Fruit fly (Drosophila melanogaster) whole organism, embryonic: ENCODE results near the gene CG32845.

Source experiments
- CG11247 ChIP-seq: fragments of 200-800 bp; sonication (Bioruptor generic); IDR thresholded peaks from 2 replicates; pipeline ENCODE4 v1.3.6; 2022; ENCODE audit warnings: missing biosample characterization, missing genetic modification characterization
- CG11504 ChIP-seq: fragments of 200-800 bp; sonication (Bioruptor generic); optimal IDR thresholded peaks from 3 replicates; lab custom pipeline; 2019; ENCODE audit warnings: missing biosample characterization, mild to moderate bottlenecking, missing genetic modification characterization, moderate library complexity
- CG1233 ChIP-seq: fragments of 200-800 bp; sonication (Bioruptor generic); optimal IDR thresholded peaks from 4 replicates; lab custom pipeline; 2018; ENCODE audit warnings: missing biosample characterization, mild to moderate bottlenecking, missing genetic modification characterization
- CG13123 ChIP-seq: fragments of 200-800 bp; sonication (Bioruptor generic); optimal IDR thresholded peaks from 2 replicates; lab custom pipeline; 2016; ENCODE audit warnings: missing biosample characterization, missing genetic modification characterization
- CG14014 ChIP-seq: fragments of 200-800 bp; sonication (Bioruptor generic); IDR thresholded peaks from 2 replicates; pipeline ENCODE4 v1.3.6; 2022; ENCODE audit warnings: missing biosample characterization, missing genetic modification characterization
- CG18599 ChIP-seq: fragments of 200-800 bp; sonication (Bioruptor generic); optimal IDR thresholded peaks from 3 replicates; lab custom pipeline; 2017; ENCODE audit warnings: missing biosample characterization, missing genetic modification characterization, mild to moderate bottlenecking, moderate library complexity, missing genetic modification reagents
- CG2120 ChIP-seq: fragments of 200-800 bp; sonication (Bioruptor generic); optimal IDR thresholded peaks from 3 replicates; lab custom pipeline; 2016; ENCODE audit warnings: missing biosample characterization, missing genetic modification characterization
- CG32767 ChIP-seq: fragments of 200-800 bp; sonication (Bioruptor generic); IDR thresholded peaks from 2 replicates; pipeline ENCODE4 v1.3.6; 2022; ENCODE audit warnings: missing biosample characterization, missing genetic modification characterization
- CG34224 ChIP-seq: fragments of 200-800 bp; sonication (Bioruptor generic); IDR thresholded peaks from 3 replicates; pipeline ENCODE4 v1.3.6; 2022; ENCODE audit warnings: missing biosample characterization, missing genetic modification characterization; ENCODE audit not compliant: partially characterized antibody
- CG34422 ChIP-seq: fragments of 200-800 bp; sonication (Bioruptor generic); IDR thresholded peaks from 3 replicates; pipeline ENCODE4 v1.3.6; 2022; ENCODE audit warnings: missing biosample characterization, missing genetic modification characterization
- CG3838 ChIP-seq: fragments of 200-800 bp; sonication (Bioruptor generic); optimal IDR thresholded peaks from 3 replicates; lab custom pipeline; 2016; ENCODE audit warnings: missing biosample characterization, missing genetic modification characterization
- CG43689 ChIP-seq: fragments of 200-800 bp; sonication (Bioruptor generic); IDR thresholded peaks from 2 replicates; pipeline ENCODE4 v1.3.6; 2022; ENCODE audit warnings: missing biosample characterization, missing genetic modification characterization
- CG5180 ChIP-seq: fragments of 200-800 bp; sonication (Bioruptor generic); optimal IDR thresholded peaks from 3 replicates; lab custom pipeline; 2017; ENCODE audit warnings: missing biosample characterization, missing genetic modification characterization, mild to moderate bottlenecking, moderate library complexity, missing genetic modification reagents
- CG8290 ChIP-seq, 3 experiments: fragments of 200-800 bp; sonication (Bioruptor generic); optimal IDR thresholded peaks; 2 replicates each; lab custom pipeline; 2016 to 2019; ENCODE audit warnings: missing biosample characterization in 3 of 3, missing genetic modification characterization in 3 of 3, mild to moderate bottlenecking in 2 of 3, moderate library complexity in 1 of 3
- CG9215 ChIP-seq: fragments of 200-800 bp; sonication (Bioruptor generic); IDR thresholded peaks from 2 replicates; pipeline ENCODE4 v1.3.6; 2022; ENCODE audit warnings: missing biosample characterization, missing genetic modification characterization
- Dbx ChIP-seq: fragments of 200-800 bp; sonication (Bioruptor generic); IDR thresholded peaks from 3 replicates; pipeline ENCODE4 v1.3.6; 2022; ENCODE audit warnings: missing biosample characterization, missing genetic modification characterization
- Deaf1 ChIP-seq: fragments of 200-800 bp; optimal IDR thresholded peaks from 3 replicates; lab custom pipeline; 2019; ENCODE audit warnings: missing biosample characterization, mild to moderate bottlenecking, missing genetic modification characterization, moderate library complexity
- Dll ChIP-seq: fragments of 200-800 bp; sonication (Bioruptor generic); IDR thresholded peaks from 4 replicates; pipeline ENCODE4 v1.3.6; 2022; ENCODE audit warnings: missing biosample characterization, missing genetic modification characterization; ENCODE audit not compliant: partially characterized antibody
- Drgx ChIP-seq: fragments of 200-800 bp; sonication (Bioruptor generic); IDR thresholded peaks from 2 replicates; pipeline ENCODE4 v1.3.6; 2022; ENCODE audit warnings: missing biosample characterization, missing genetic modification characterization
- Fer1 ChIP-seq: fragments of 200-800 bp; sonication (Bioruptor generic); optimal IDR thresholded peaks from 2 replicates; lab custom pipeline; 2017; ENCODE audit warnings: missing biosample characterization, mild to moderate bottlenecking, missing genetic modification characterization
- Fer2 ChIP-seq: fragments of 200-800 bp; sonication (Bioruptor generic); optimal IDR thresholded peaks from 2 replicates; lab custom pipeline; 2018; ENCODE audit warnings: missing biosample characterization, mild to moderate bottlenecking, missing genetic modification characterization, moderate library complexity
- Hey ChIP-seq: fragments of 200-800 bp; sonication (Bioruptor generic); optimal IDR thresholded peaks from 3 replicates; lab custom pipeline; 2018; ENCODE audit warnings: missing biosample characterization, mild to moderate bottlenecking, missing genetic modification characterization
- Hr78 ChIP-seq, 2 experiments: fragments of 200-800 bp in 1 of 2; fragments of >200 bp in 1 of 2; sonication (Bioruptor generic) in 1 of 2; optimal IDR thresholded peaks; 2 replicates each; lab custom pipeline; 2017 to 2019; ENCODE audit warnings: missing biosample characterization in 2 of 2, missing genetic modification characterization in 2 of 2, mild to moderate bottlenecking in 1 of 2, moderate library complexity in 1 of 2
- Mad ChIP-seq: fragments of 200-800 bp; sonication (Bioruptor generic); optimal IDR thresholded peaks from 2 replicates; lab custom pipeline; 2016; ENCODE audit warnings: missing biosample characterization, missing genetic modification characterization
- Med ChIP-seq: fragments of 200-800 bp; sonication (Bioruptor generic); peaks from one replicate; lab custom pipeline; 2016; ENCODE audit warnings: missing biosample characterization, missing genetic modification characterization, mild to moderate bottlenecking, inconsistent platforms, moderate library complexity
- Meics ChIP-seq: fragments of 200-800 bp; sonication (Bioruptor generic); optimal IDR thresholded peaks from 2 replicates; lab custom pipeline; 2017; ENCODE audit warnings: missing biosample characterization, mild to moderate bottlenecking, missing genetic modification characterization
- NK7.1 ChIP-seq: fragments of 200-800 bp; sonication (Bioruptor generic); optimal IDR thresholded peaks from 3 replicates; lab custom pipeline; 2016; ENCODE audit warnings: missing biosample characterization, missing genetic modification characterization
- Six4 ChIP-seq: fragments of 200-800 bp; sonication (Bioruptor generic); optimal IDR thresholded peaks from 2 replicates; lab custom pipeline; 2016; ENCODE audit warnings: missing biosample characterization, missing genetic modification characterization
- abd-A ChIP-seq: fragments of 200-800 bp; sonication (Bioruptor generic); optimal IDR thresholded peaks from 3 replicates; lab custom pipeline; 2019; ENCODE audit warnings: missing biosample characterization, mild to moderate bottlenecking, missing genetic modification characterization, moderate library complexity
- bcd ChIP-seq: fragments of 200-800 bp; sonication (Bioruptor generic); optimal IDR thresholded peaks from 2 replicates; lab custom pipeline; 2017; ENCODE audit warnings: missing biosample characterization, mild to moderate bottlenecking, missing genetic modification characterization
- chinmo ChIP-seq: fragments of 200-800 bp; sonication (Bioruptor generic); IDR thresholded peaks from 4 replicates; pipeline ENCODE4 v1.3.6; 2022; ENCODE audit warnings: missing biosample characterization, missing genetic modification characterization; ENCODE audit not compliant: partially characterized antibody
- crol ChIP-seq: fragments of 200-800 bp; sonication (Bioruptor generic); IDR thresholded peaks from 2 replicates; pipeline ENCODE4 v1.3.6; 2022; ENCODE audit warnings: missing biosample characterization, missing genetic modification characterization
- cwo ChIP-seq: fragments of 200-800 bp; sonication (Bioruptor generic); optimal IDR thresholded peaks from 3 replicates; lab custom pipeline; 2017; ENCODE audit warnings: missing biosample characterization, missing genetic modification characterization, mild to moderate bottlenecking, moderate library complexity, missing genetic modification reagents
- dmrt99B ChIP-seq: fragments of 200-800 bp; sonication (Bioruptor generic); optimal IDR thresholded peaks from 2 replicates; lab custom pipeline; 2018; ENCODE audit warnings: missing biosample characterization, mild to moderate bottlenecking, missing genetic modification characterization, moderate library complexity
- fru ChIP-seq: fragments of >200 bp; optimal IDR thresholded peaks from 2 replicates; lab custom pipeline; 2017
- gce ChIP-seq: fragments of 200-800 bp; sonication (Bioruptor generic); IDR thresholded peaks from 3 replicates; pipeline ENCODE4 v1.3.6; 2022; ENCODE audit warnings: missing biosample characterization, missing genetic modification characterization
- gro ChIP-seq: fragments of 200-800 bp; sonication (Bioruptor generic); optimal IDR thresholded peaks from 2 replicates; lab custom pipeline; 2016; ENCODE audit warnings: missing biosample characterization, missing genetic modification characterization
- kah ChIP-seq: fragments of 200-800 bp; sonication (Bioruptor generic); optimal IDR thresholded peaks from 2 replicates; lab custom pipeline; 2018; ENCODE audit warnings: missing biosample characterization, mild to moderate bottlenecking, missing genetic modification characterization
- kay ChIP-seq: fragments of 200-800 bp; sonication (Bioruptor generic); optimal IDR thresholded peaks from 2 replicates; lab custom pipeline; 2016; ENCODE audit warnings: missing biosample characterization, missing genetic modification characterization
- luna ChIP-seq: fragments of 200-800 bp; sonication (Bioruptor generic); optimal IDR thresholded peaks from 2 replicates; lab custom pipeline; 2016; ENCODE audit warnings: missing biosample characterization, missing genetic modification characterization
- maf-S ChIP-seq: fragments of 200-800 bp; sonication (Bioruptor generic); optimal IDR thresholded peaks from 2 replicates; lab custom pipeline; 2016; ENCODE audit warnings: missing biosample characterization, missing genetic modification characterization
- pho ChIP-seq: fragments of 200-800 bp; sonication (Bioruptor generic); optimal IDR thresholded peaks from 2 replicates; lab custom pipeline; 2016; ENCODE audit warnings: missing biosample characterization, missing genetic modification characterization
- repo ChIP-seq: fragments of 200-800 bp; sonication (Bioruptor generic); optimal IDR thresholded peaks from 2 replicates; lab custom pipeline; 2016; ENCODE audit warnings: missing biosample characterization, missing genetic modification characterization
- sna ChIP-seq: fragments of 200-800 bp; sonication (Bioruptor generic); IDR thresholded peaks from 2 replicates; pipeline ENCODE4 v1.3.6; 2022; ENCODE audit warnings: missing biosample characterization, missing genetic modification characterization; ENCODE audit not compliant: partially characterized antibody
- so ChIP-seq: fragments of 200-800 bp; sonication (Bioruptor generic); IDR thresholded peaks from 3 replicates; pipeline ENCODE4 v1.3.6; 2022; ENCODE audit warnings: missing biosample characterization, missing genetic modification characterization
- toy ChIP-seq: fragments of 200-800 bp; sonication (Bioruptor generic); IDR thresholded peaks from 2 replicates; pipeline ENCODE4 v1.3.6; 2022; ENCODE audit warnings: missing biosample characterization, missing genetic modification characterization
- unc-4 ChIP-seq: fragments of 200-800 bp; sonication (Bioruptor generic); IDR thresholded peaks from 2 replicates; pipeline ENCODE4 v1.3.6; 2022; ENCODE audit warnings: missing biosample characterization, missing genetic modification characterization; ENCODE audit not compliant: partially characterized antibody
- unpg ChIP-seq: fragments of 200-800 bp; sonication (Bioruptor generic); optimal IDR thresholded peaks from 3 replicates; lab custom pipeline; 2018; ENCODE audit warnings: missing biosample characterization, mild to moderate bottlenecking, missing genetic modification characterization, moderate library complexity
- vvl ChIP-seq: fragments of 200-800 bp; sonication (Bioruptor generic); IDR thresholded peaks from 2 replicates; pipeline ENCODE4 v1.3.6; 2022; ENCODE audit warnings: missing biosample characterization, missing genetic modification characterization
- z ChIP-seq: fragments of 200-800 bp; sonication (Bioruptor generic); IDR thresholded peaks from 3 replicates; pipeline ENCODE4 v1.3.6; 2022; ENCODE audit warnings: missing biosample characterization, missing genetic modification characterization

The CG32845 gene

DNA sequence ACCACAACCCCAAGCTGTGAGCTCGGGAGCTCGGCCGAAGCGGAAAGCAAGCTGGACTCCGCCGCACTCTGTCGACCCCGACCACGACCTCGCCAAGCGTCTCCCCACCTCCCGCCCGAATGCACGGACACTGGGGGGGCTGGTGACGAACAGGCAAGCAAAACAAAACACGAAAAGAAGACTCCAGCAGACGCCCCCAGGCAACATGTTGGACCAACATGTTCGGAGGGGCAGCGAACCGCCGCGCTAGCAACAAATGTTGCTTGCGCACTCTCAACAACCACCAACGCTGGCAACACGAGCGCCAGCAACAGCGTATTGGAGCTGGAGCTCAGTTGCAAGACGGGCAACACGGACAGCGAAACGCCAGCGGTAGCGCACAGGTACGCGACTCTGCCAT, 9.1 kb upstream of the CG32845 start:
- TF ChIP-seq fru (lab: Kevin White, UChicago), result no peak
- peak; percentile 99 for TF ChIP-seq CG11504 (tag; lab: Kevin White, UChicago)
- no peak for TF ChIP-seq gce (GFP tag; lab: Robert Waterston, UW)
- no peak for TF ChIP-seq gro (GFP tag; lab: Kevin White, UChicago)
- no peak for TF ChIP-seq CG14014
- TF ChIP-seq repo (GFP tag; lab: Kevin White, UChicago), result no peak
- no peak for TF ChIP-seq NK7.1 (GFP tag; lab: Kevin White, UChicago)
- TF ChIP-seq Dbx (GFP tag; lab: Robert Waterston, UW), result no peak
- TF ChIP-seq Meics (GFP tag; lab: Kevin White, UChicago), result no peak
- TF ChIP-seq unpg (GFP tag; lab: Kevin White, UChicago), result no peak
- TF ChIP-seq CG2120, result no peak
- no peak for TF ChIP-seq so (GFP tag; lab: Robert Waterston, UW)
- TF ChIP-seq CG34422 (GFP tag; lab: Robert Waterston, UW), result 0 out of 3 replicates have a peak, but pooled peaks have one; percentile 38
- peak; percentile 54; the same call in 1 of the 3 replicates for TF ChIP-seq CG34224 (GFP tag; lab: Robert Waterston, UW)
- peak; percentile 28; the same call in 1 of the 2 replicates for TF ChIP-seq vvl
- TF ChIP-seq crol (GFP tag; lab: Robert Waterston, UW), result peak; percentile 94
- no peak for TF ChIP-seq bcd (GFP tag; lab: Kevin White, UChicago)
- TF ChIP-seq luna (GFP tag; lab: Kevin White, UChicago), result no peak
- no peak for TF ChIP-seq CG11247 (GFP tag; lab: Robert Waterston, UW)
- no peak for TF ChIP-seq CG9215 (GFP tag; lab: Robert Waterston, UW)
- TF ChIP-seq dmrt99B, result no peak
- TF ChIP-seq CG3838 (GFP tag; lab: Kevin White, UChicago), result no peak
- no peak for TF ChIP-seq Dll (GFP tag; lab: Robert Waterston, UW)
- peak; percentile 61 for TF ChIP-seq abd-A (tag; lab: Kevin White, UChicago)
- no peak for TF ChIP-seq Six4 (GFP tag; lab: Kevin White, UChicago)
- TF ChIP-seq Drgx (GFP tag; lab: Robert Waterston, UW), result peak; percentile 19; the same call in 1 of the 2 replicates
- no peak for TF ChIP-seq Mad (GFP tag; lab: Kevin White, UChicago)
- no peak for TF ChIP-seq CG1233 (GFP tag; lab: Kevin White, UChicago)
- TF ChIP-seq Hr78 (GFP tag; optimal IDR thresholded peaks at IDR 0.05; lab: Kevin White, UChicago), result peak in 1 of 2 experiments; percentile 91
- TF ChIP-seq toy (GFP tag; lab: Robert Waterston, UW), result no peak
- no peak for TF ChIP-seq kay (GFP tag; lab: Kevin White, UChicago)
- no peak for TF ChIP-seq Fer2
- TF ChIP-seq CG13123 (GFP tag; lab: Kevin White, UChicago), result no peak
- TF ChIP-seq Deaf1 (tag; lab: Kevin White, UChicago), result peak; percentile 88
- TF ChIP-seq CG43689 (GFP tag; lab: Robert Waterston, UW), result no peak
- TF ChIP-seq maf-S (GFP tag; lab: Kevin White, UChicago), result no peak
- no peak for TF ChIP-seq pho (GFP tag; lab: Kevin White, UChicago)
- peak; percentile 44; the same call in 1 of the 3 replicates for TF ChIP-seq z
- TF ChIP-seq unc-4 (GFP tag; lab: Robert Waterston, UW), result peak; percentile 30; the same call in 1 of the 2 replicates
- TF ChIP-seq sna (GFP tag; lab: Robert Waterston, UW), result peak; percentile 40
- TF ChIP-seq kah (GFP tag; lab: Kevin White, UChicago), result peak; percentile 58
- no peak for TF ChIP-seq Hey (tag; lab: Kevin White, UChicago)
- TF ChIP-seq CG18599 (GFP tag; lab: Kevin White, UChicago), result peak; percentile 40
- TF ChIP-seq chinmo, result 0 out of 4 replicates have a peak, but pooled peaks have one; percentile 51
- TF ChIP-seq CG5180 (GFP tag; lab: Kevin White, UChicago), result peak; percentile 99
- peak; percentile 15 for TF ChIP-seq cwo
- no peak for TF ChIP-seq CG8290 (GFP tag; optimal IDR thresholded peaks at IDR 0.05; lab: Kevin White, UChicago)
- TF ChIP-seq CG8290 (tag; optimal IDR thresholded peaks at IDR 0.05; lab: Kevin White, UChicago), result no peak
- peak; percentile 72 for TF ChIP-seq Med (GFP tag; lab: Kevin White, UChicago)
- no peak for TF ChIP-seq Fer1 (GFP tag; lab: Kevin White, UChicago)
- no peak for TF ChIP-seq CG32767
